Worm (Caenorhabditis elegans): ENCODE measurements around the gene sftb-6.

ce11 chrII:68757-69156, 29.4 kb upstream of the sftb-6 start:
- TF ChIP-seq flt-1 (GFP tag; IDR thresholded peaks at IDR 0.05) (no peak), tra-4 (tag; optimal IDR thresholded peaks at IDR 0.05) (no peak), tbx-37 (GFP tag; conservative IDR thresholded peaks at IDR 0.05) (no peak), aly-1 (tag; optimal IDR thresholded peaks at IDR 0.05) (no peak), B0310.2 (tag; optimal IDR thresholded peaks at IDR 0.05) (no peak)
